Fruit fly (Drosophila melanogaster): ENCODE data around the gene nrv1.

Gene nrv1

DNA sequence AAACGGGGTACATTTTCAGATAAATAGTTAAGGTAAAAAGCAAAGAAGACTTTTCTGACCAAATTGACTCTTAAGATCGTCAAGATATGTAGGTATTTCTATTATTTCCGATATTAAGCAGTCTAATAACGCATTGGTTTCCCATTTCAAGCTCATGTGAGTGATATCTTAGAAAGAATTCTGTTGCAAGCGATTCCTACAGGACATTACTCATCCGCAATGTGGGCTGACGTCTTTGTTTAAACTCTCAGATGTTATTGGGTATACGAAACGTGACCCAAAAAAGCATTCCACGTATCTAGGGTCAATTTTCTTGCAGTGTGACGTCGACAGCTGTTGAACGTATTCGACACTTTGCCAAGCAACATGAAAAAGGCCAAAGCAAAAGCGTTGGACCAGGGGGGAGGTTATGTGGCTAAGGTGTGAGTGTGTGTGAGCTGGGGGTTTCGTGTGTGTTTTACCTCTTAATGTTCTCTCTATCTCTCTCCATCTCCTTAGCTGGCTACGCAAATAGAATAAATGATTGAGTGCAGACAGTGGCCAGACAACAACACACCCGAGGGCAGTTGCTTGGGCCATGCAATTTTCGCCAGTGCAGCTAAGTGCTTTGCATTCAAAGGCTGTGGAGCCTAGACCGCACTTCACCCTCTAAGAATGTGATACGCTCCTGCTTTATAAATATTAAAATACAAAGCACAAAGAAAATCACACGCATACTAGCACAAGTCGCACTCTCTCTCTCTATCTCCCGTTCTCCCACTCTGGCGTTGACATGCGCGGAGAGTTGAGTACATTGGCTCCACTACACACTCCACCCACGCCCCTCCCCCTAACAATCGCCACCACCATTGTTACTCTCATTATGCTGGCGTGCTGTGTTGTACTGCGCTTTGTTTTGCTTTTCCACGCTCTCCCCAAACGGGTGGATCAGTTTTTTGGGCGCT, 640 bp upstream of the nrv1 start (continued):
- peak; percentile 90 to 99 for TF ChIP-seq Trl (optimal IDR thresholded peaks at IDR 0.05)
- TF ChIP-seq Trl (GFP tag; optimal IDR thresholded peaks at IDR 0.05), result peak; percentile 96
- peak; percentile 72 for TF ChIP-seq TFAM (GFP tag; optimal IDR thresholded peaks at IDR 0.05)
- TF ChIP-seq CG15601 (tag; optimal IDR thresholded peaks at IDR 0.05), result peak; percentile 92
- TF ChIP-seq CG30431 (GFP tag; optimal IDR thresholded peaks at IDR 0.05), result peak; percentile 93
- TF ChIP-seq sna (GFP tag; IDR thresholded peaks at IDR 0.05; ENCODE audit: partially characterized antibody), result peak; percentile 17; the same call in 1 of the 2 replicates
- peak; percentile 96 for TF ChIP-seq disco-r (GFP tag; optimal IDR thresholded peaks at IDR 0.05)
- TF ChIP-seq ac (GFP tag; optimal IDR thresholded peaks at IDR 0.05), result no peak
- peak; percentile 92 for TF ChIP-seq CG12769 (tag; optimal IDR thresholded peaks at IDR 0.05)
- no peak for TF ChIP-seq bbx (GFP tag; IDR thresholded peaks at IDR 0.05; ENCODE audit: partially characterized antibody)
- TF ChIP-seq Dp (GFP tag; optimal IDR thresholded peaks at IDR 0.05), result peak; percentile 19
- TF ChIP-seq trh (GFP tag; optimal IDR thresholded peaks at IDR 0.05), result peak; percentile 88
- TF ChIP-seq Dek (tag; optimal IDR thresholded peaks at IDR 0.05), result peak; percentile 94
- TF ChIP-seq Gsc (GFP tag; IDR thresholded peaks at IDR 0.05), result peak; percentile 50
- TF ChIP-seq CG9727 (GFP tag; optimal IDR thresholded peaks at IDR 0.05), result peak; percentile 98
- TF ChIP-seq sens-2 (GFP tag; IDR thresholded peaks at IDR 0.05), result peak; percentile 26
- peak; percentile 97 for TF ChIP-seq CG13775 (GFP tag; optimal IDR thresholded peaks at IDR 0.05)
- TF ChIP-seq CG7786 (GFP tag; optimal IDR thresholded peaks at IDR 0.05), result peak; percentile 97
- TF ChIP-seq Nf-YC (tag; optimal IDR thresholded peaks at IDR 0.05), result peak; percentile 89
- peak; percentile 93 for TF ChIP-seq PHDP (tag; optimal IDR thresholded peaks at IDR 0.05)
- TF ChIP-seq CG4424 (GFP tag; optimal IDR thresholded peaks at IDR 0.05), result peak; percentile 95
- TF ChIP-seq CG6272 (GFP tag; IDR thresholded peaks at IDR 0.05), result peak; percentile 68
- peak; percentile 94 for TF ChIP-seq z (GFP tag; IDR thresholded peaks at IDR 0.05)
- peak; percentile 90 for TF ChIP-seq sisA (GFP tag; IDR thresholded peaks at IDR 0.05)
- TF ChIP-seq schlank (tag; optimal IDR thresholded peaks at IDR 0.05), result peak; percentile 81
- TF ChIP-seq sima (GFP tag; optimal IDR thresholded peaks at IDR 0.05), result peak; percentile 88
- peak; percentile 92 for TF ChIP-seq CG8388 (GFP tag; optimal IDR thresholded peaks at IDR 0.05)
- peak; percentile 90 for TF ChIP-seq slbo (GFP tag; IDR thresholded peaks at IDR 0.05)
- TF ChIP-seq CG4617 (GFP tag; optimal IDR thresholded peaks at IDR 0.05; ENCODE audit: borderline replicate concordance), result peak; percentile 74
- TF ChIP-seq CG2116 (GFP tag; optimal IDR thresholded peaks at IDR 0.05), result peak; percentile 72
- TF ChIP-seq otp (GFP tag; IDR thresholded peaks at IDR 0.05), result peak; percentile 42; the same call in 2 of the 3 replicates
- TF ChIP-seq CG14667 (GFP tag; IDR thresholded peaks at IDR 0.05), result peak; percentile 81
- TF ChIP-seq CG3838 (GFP tag; optimal IDR thresholded peaks at IDR 0.05), result peak; percentile 85
- peak; percentile 95 for TF ChIP-seq da (GFP tag; optimal IDR thresholded peaks at IDR 0.05)
- TF ChIP-seq CG15269 (tag; optimal IDR thresholded peaks at IDR 0.05), result peak; percentile 95
- peak in 2 of 3 experiments; percentile 31 to 96 for TF ChIP-seq lola (GFP tag; optimal IDR thresholded peaks at IDR 0.05)
- TF ChIP-seq CG17568 (GFP tag; optimal IDR thresholded peaks at IDR 0.05), result peak; percentile 87
- TF ChIP-seq MBD-R2 (GFP tag; IDR thresholded peaks at IDR 0.05), result peak; percentile 39; the same call in 1 of the 2 replicates
- TF ChIP-seq gem (tag; optimal IDR thresholded peaks at IDR 0.05), result peak; percentile 97
- TF ChIP-seq pnt (GFP tag; optimal IDR thresholded peaks at IDR 0.05), result peak; percentile 96
- TF ChIP-seq Xrp1 (GFP tag; IDR thresholded peaks at IDR 0.05), result peak; percentile 82
- TF ChIP-seq emc (GFP tag; optimal IDR thresholded peaks at IDR 0.05), result peak; percentile 94
- peak; percentile 82 for TF ChIP-seq CG2889 (GFP tag; IDR thresholded peaks at IDR 0.05)
- peak; percentile 82 for TF ChIP-seq Bdp1 (GFP tag; optimal IDR thresholded peaks at IDR 0.05)
- peak; percentile 64 for TF ChIP-seq dati (GFP tag; IDR thresholded peaks at IDR 0.05)
- peak; percentile 86 for TF ChIP-seq CG32772 (GFP tag; IDR thresholded peaks at IDR 0.05)
- no peak for TF ChIP-seq pan (optimal IDR thresholded peaks at IDR 0.05)
- peak in 1 of 2 experiments; percentile 81 for TF ChIP-seq pan (GFP tag; optimal IDR thresholded peaks at IDR 0.05 in 1 of 2, IDR thresholded peaks at IDR 0.05 in 1 of 2)
- peak; percentile 91 for TF ChIP-seq tap (tag; optimal IDR thresholded peaks at IDR 0.05)
